Fruit fly (Drosophila melanogaster) whole organism, embryonic: ENCODE data around the gene CG7497.

Source experiments
- BEAF-32 ChIP-seq: fragments of 200-800 bp; sonication (Bioruptor generic); optimal IDR thresholded peaks from 3 replicates; lab custom pipeline; 2017; ENCODE audit warnings: missing biosample characterization, missing genetic modification characterization, mild to moderate bottlenecking, moderate library complexity, missing genetic modification reagents
- Blimp-1 ChIP-seq: fragments of 200-800 bp; sonication (Bioruptor generic); optimal IDR thresholded peaks from 3 replicates; lab custom pipeline; 2018; ENCODE audit warnings: missing biosample characterization, missing genetic modification characterization, mild to moderate bottlenecking, moderate library complexity, missing genetic modification reagents
- CG10321 ChIP-seq: fragments of 200-800 bp; sonication (Bioruptor generic); IDR thresholded peaks from 2 replicates; pipeline ENCODE4 v1.3.6; 2022; ENCODE audit warnings: missing biosample characterization, missing genetic modification characterization
- CG10431 ChIP-seq: fragments of 200-800 bp; sonication (Bioruptor generic); optimal IDR thresholded peaks from 3 replicates; lab custom pipeline; 2018; ENCODE audit warnings: missing biosample characterization, mild to moderate bottlenecking, missing genetic modification characterization
- CG11504 ChIP-seq: fragments of 200-800 bp; sonication (Bioruptor generic); optimal IDR thresholded peaks from 3 replicates; lab custom pipeline; 2019; ENCODE audit warnings: missing biosample characterization, mild to moderate bottlenecking, missing genetic modification characterization, moderate library complexity
- CG12236 ChIP-seq: fragments of 200-800 bp; sonication (Bioruptor generic); optimal IDR thresholded peaks from 2 replicates; lab custom pipeline; 2016; ENCODE audit warnings: missing biosample characterization, missing genetic modification characterization
- CG13287 ChIP-seq: fragments of 200-800 bp; sonication (Bioruptor generic); IDR thresholded peaks from 2 replicates; pipeline ENCODE4 v1.3.6; 2022; ENCODE audit warnings: missing biosample characterization, missing genetic modification characterization; ENCODE audit not compliant: partially characterized antibody
- CG13424 ChIP-seq: fragments of 200-800 bp; sonication (Bioruptor generic); optimal IDR thresholded peaks from 2 replicates; lab custom pipeline; 2019; ENCODE audit warnings: missing biosample characterization, mild to moderate bottlenecking, missing genetic modification characterization, moderate library complexity
- CG13624 ChIP-seq: fragments of 200-800 bp; sonication (Bioruptor generic); optimal IDR thresholded peaks from 2 replicates; lab custom pipeline; 2016; ENCODE audit warnings: missing biosample characterization, missing genetic modification characterization
- CG16779 ChIP-seq: fragments of 200-800 bp; sonication (Bioruptor generic); IDR thresholded peaks from 2 replicates; pipeline ENCODE4 v1.3.6; 2022; ENCODE audit warnings: missing biosample characterization, missing genetic modification characterization
- CG16813 ChIP-seq: fragments of 200-800 bp; sonication (Bioruptor generic); IDR thresholded peaks from 3 replicates; pipeline ENCODE4 v1.3.6; 2022; ENCODE audit warnings: missing biosample characterization, missing genetic modification characterization; ENCODE audit not compliant: partially characterized antibody
- CG17328 ChIP-seq: fragments of 200-800 bp; sonication (Bioruptor generic); IDR thresholded peaks from 2 replicates; pipeline ENCODE4 v1.3.6; 2022; ENCODE audit warnings: missing biosample characterization, missing genetic modification characterization
- CG3065 ChIP-seq: fragments of 200-800 bp; sonication (Bioruptor generic); optimal IDR thresholded peaks from 2 replicates; lab custom pipeline; 2016; ENCODE audit warnings: missing biosample characterization, missing genetic modification characterization
- CG31365 ChIP-seq: fragments of 200-800 bp; sonication (Bioruptor generic); optimal IDR thresholded peaks from 2 replicates; lab custom pipeline; 2018; ENCODE audit warnings: missing biosample characterization, mild to moderate bottlenecking, missing genetic modification characterization
- CG3407 ChIP-seq: fragments of 200-800 bp; sonication (Bioruptor generic); optimal IDR thresholded peaks from 2 replicates; lab custom pipeline; 2018; ENCODE audit warnings: missing biosample characterization, mild to moderate bottlenecking, missing genetic modification characterization
- CG3726 ChIP-seq: fragments of 200-800 bp; sonication (Bioruptor generic); IDR thresholded peaks from 3 replicates; pipeline ENCODE4, ENCODE4 v1.3.6; 2022; ENCODE audit warnings: missing biosample characterization, missing genetic modification characterization
- CG4707 ChIP-seq: fragments of 200-800 bp; sonication (Bioruptor generic); optimal IDR thresholded peaks from 2 replicates; lab custom pipeline; 2018; ENCODE audit warnings: missing biosample characterization, mild to moderate bottlenecking, missing genetic modification characterization, moderate library complexity
- CG5953 ChIP-seq: fragments of 200-800 bp; sonication (Bioruptor generic); IDR thresholded peaks from 2 replicates; pipeline ENCODE4 v1.3.6; 2022; ENCODE audit warnings: missing biosample characterization, missing genetic modification characterization
- CG6791 ChIP-seq: fragments of 200-800 bp; sonication (Bioruptor generic); IDR thresholded peaks from 3 replicates; pipeline ENCODE4 v1.3.6; 2022; ENCODE audit warnings: missing biosample characterization, missing genetic modification characterization; ENCODE audit not compliant: partially characterized antibody
- CG8924 ChIP-seq: fragments of 200-800 bp; optimal IDR thresholded peaks from 3 replicates; lab custom pipeline; 2019; ENCODE audit warnings: missing biosample characterization, mild to moderate bottlenecking, missing genetic modification characterization, moderate library complexity
- CG8944 ChIP-seq: fragments of 200-800 bp; sonication (Bioruptor generic); optimal IDR thresholded peaks from 3 replicates; lab custom pipeline; 2016; ENCODE audit warnings: missing biosample characterization, missing genetic modification characterization
- CkIIα-i1 ChIP-seq: fragments of 200-800 bp; sonication (Bioruptor generic); IDR thresholded peaks from 2 replicates; pipeline ENCODE4 v1.3.6; 2022; ENCODE audit warnings: missing biosample characterization, missing genetic modification characterization
- Dip2 ChIP-seq: fragments of 200-800 bp; sonication (Bioruptor generic); IDR thresholded peaks from 2 replicates; pipeline ENCODE4 v1.3.6; 2022; ENCODE audit warnings: missing biosample characterization, missing genetic modification characterization
- E2f1 ChIP-seq: fragments of 200-800 bp; sonication (Bioruptor generic); IDR thresholded peaks from 2 replicates; pipeline ENCODE4 v1.3.6; 2022; ENCODE audit warnings: missing biosample characterization, missing genetic modification characterization
- HHEX ChIP-seq: fragments of 200-800 bp; sonication (Bioruptor generic); optimal IDR thresholded peaks from 3 replicates; lab custom pipeline; 2017; ENCODE audit warnings: missing biosample characterization, mild to moderate bottlenecking, missing genetic modification characterization, missing genetic modification reagents
- NFAT ChIP-seq: fragments of 200-800 bp; sonication (Bioruptor generic); IDR thresholded peaks from 2 replicates; pipeline ENCODE4 v1.3.6; 2022; ENCODE audit warnings: missing biosample characterization, missing genetic modification characterization
- Nf-YA ChIP-seq: fragments of 200-800 bp; sonication (Bioruptor generic); IDR thresholded peaks from 2 replicates; pipeline ENCODE4 v1.3.6; 2022; ENCODE audit warnings: missing biosample characterization, missing genetic modification characterization
- Side ChIP-seq: fragments of 200-800 bp; sonication (Bioruptor generic); optimal IDR thresholded peaks from 2 replicates; lab custom pipeline; 2016; ENCODE audit warnings: missing biosample characterization, missing genetic modification characterization
- Six4 ChIP-seq: fragments of 200-800 bp; sonication (Bioruptor generic); optimal IDR thresholded peaks from 2 replicates; lab custom pipeline; 2016; ENCODE audit warnings: missing biosample characterization, missing genetic modification characterization
- Taf1 ChIP-seq: fragments of 200-800 bp; sonication (Bioruptor generic); IDR thresholded peaks from 2 replicates; pipeline ENCODE4 v1.3.6; 2022; ENCODE audit warnings: missing biosample characterization, missing genetic modification characterization
- Usf ChIP-seq: fragments of 200-800 bp; sonication (Bioruptor generic); optimal IDR thresholded peaks from 2 replicates; lab custom pipeline; 2017; ENCODE audit warnings: missing genotype, missing biosample characterization, missing genetic modification characterization
- Xrp1 ChIP-seq: fragments of 200-800 bp; sonication (Bioruptor generic); IDR thresholded peaks from 2 replicates; pipeline ENCODE4 v1.3.6; 2022; ENCODE audit warnings: missing biosample characterization, missing genetic modification characterization
- cg ChIP-seq: fragments of 200-800 bp; sonication (Bioruptor generic); optimal IDR thresholded peaks from 3 replicates; lab custom pipeline; 2019; ENCODE audit warnings: missing biosample characterization, mild to moderate bottlenecking, missing genetic modification characterization, moderate library complexity
- crol ChIP-seq: fragments of 200-800 bp; sonication (Bioruptor generic); IDR thresholded peaks from 2 replicates; pipeline ENCODE4 v1.3.6; 2022; ENCODE audit warnings: missing biosample characterization, missing genetic modification characterization
- disco-r ChIP-seq: fragments of 200-800 bp; sonication (Bioruptor generic); optimal IDR thresholded peaks from 2 replicates; lab custom pipeline; 2016; ENCODE audit warnings: missing biosample characterization, missing genetic modification characterization
- gro ChIP-seq: fragments of 200-800 bp; sonication (Bioruptor generic); optimal IDR thresholded peaks from 2 replicates; lab custom pipeline; 2016; ENCODE audit warnings: missing biosample characterization, missing genetic modification characterization
- ind ChIP-seq: fragments of 200-800 bp; sonication (Bioruptor generic); optimal IDR thresholded peaks from 3 replicates; lab custom pipeline; 2016; ENCODE audit warnings: missing biosample characterization, missing genetic modification characterization
- lola ChIP-seq, 3 experiments: fragments of >200 bp in 2 of 3; fragments of 200-800 bp in 1 of 3; sonication (Bioruptor generic) in 1 of 3; optimal IDR thresholded peaks; 2 replicates each; lab custom pipeline; 2017 to 2019; ENCODE audit warnings: missing biosample characterization in 3 of 3, missing genetic modification characterization in 3 of 3, mild to moderate bottlenecking in 1 of 3, moderate library complexity in 1 of 3
- org-1 ChIP-seq: fragments of 200-800 bp; sonication (Bioruptor generic); optimal IDR thresholded peaks from 2 replicates; lab custom pipeline; 2017; ENCODE audit warnings: missing biosample characterization, missing genetic modification characterization
- otp ChIP-seq: fragments of 200-800 bp; sonication (Bioruptor generic); IDR thresholded peaks from 3 replicates; pipeline ENCODE4, ENCODE4 v1.3.6; 2022; ENCODE audit warnings: missing biosample characterization, missing genetic modification characterization
- p53 ChIP-seq: fragments of 200-800 bp; sonication (Bioruptor generic); optimal IDR thresholded peaks from 2 replicates; lab custom pipeline; 2016; ENCODE audit warnings: missing biosample characterization, missing genetic modification characterization
- pb ChIP-seq: fragments of 200-800 bp; sonication (Bioruptor generic); optimal IDR thresholded peaks from 3 replicates; lab custom pipeline; 2016; ENCODE audit warnings: missing biosample characterization, missing genetic modification characterization
- sc ChIP-seq, 3 experiments: fragments of >200 bp in 2 of 3; fragments of 200-800 bp in 1 of 3; sonication (Bioruptor generic) in 1 of 3; optimal IDR thresholded peaks; 2 replicates in 2 of 3; 3 replicates in 1 of 3; lab custom pipeline; 2017; ENCODE audit warnings: mild to moderate bottlenecking in 1 of 3, missing biosample characterization in 1 of 3, missing genetic modification characterization in 1 of 3, missing genetic modification reagents in 1 of 3
- stc ChIP-seq: fragments of 200-800 bp; sonication (Bioruptor generic); IDR thresholded peaks from 2 replicates; pipeline ENCODE4 v1.3.6; 2022; ENCODE audit warnings: missing biosample characterization, missing genetic modification characterization
- tin ChIP-seq: fragments of 200-800 bp; sonication (Bioruptor generic); optimal IDR thresholded peaks from 3 replicates; lab custom pipeline; 2016; ENCODE audit warnings: missing biosample characterization, missing genetic modification characterization
- vvl ChIP-seq: fragments of 200-800 bp; sonication (Bioruptor generic); IDR thresholded peaks from 2 replicates; pipeline ENCODE4 v1.3.6; 2022; ENCODE audit warnings: missing biosample characterization, missing genetic modification characterization
- zfh2 ChIP-seq: fragments of 200-800 bp; sonication (Bioruptor generic); optimal IDR thresholded peaks from 2 replicates; lab custom pipeline; 2016; ENCODE audit warnings: missing biosample characterization, missing genetic modification characterization

Gene CG7497

DNA sequence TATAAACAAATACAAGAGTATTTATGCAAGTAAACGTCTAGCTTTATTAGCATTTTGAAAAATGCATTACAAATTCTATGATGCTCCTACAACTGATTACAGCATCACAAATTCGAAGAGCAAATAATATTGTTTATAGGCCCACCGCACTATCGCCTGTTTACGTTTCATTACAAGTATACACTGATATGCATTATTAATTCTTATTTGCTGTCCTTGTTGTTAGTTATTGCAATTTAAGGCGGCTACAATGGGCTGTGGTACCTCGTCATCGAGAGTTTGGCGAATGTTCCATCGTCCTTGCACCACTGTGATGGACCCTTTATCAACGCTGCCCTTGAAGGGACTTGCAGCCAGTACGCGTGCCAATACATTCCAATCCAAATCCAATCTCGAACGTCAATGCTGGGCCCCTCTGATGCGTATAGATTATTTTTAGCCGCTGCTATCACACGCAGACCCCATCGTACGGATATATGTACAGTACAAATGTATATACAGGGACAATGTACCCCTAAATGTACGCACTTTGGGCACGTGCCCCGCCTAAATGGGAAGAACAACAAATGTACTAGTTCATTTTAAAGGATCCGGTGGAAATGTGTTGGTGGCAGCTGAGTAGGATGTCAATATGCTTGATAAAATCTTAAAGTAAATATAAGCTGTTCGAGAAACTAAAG, 23.6 kb downstream of the CG7497 start (continued):
- TF ChIP-seq disco-r: no peak
- TF ChIP-seq NFAT (GFP tag; lab: Robert Waterston, UW): 0 out of 2 replicates have a peak, but pooled peaks have one; percentile 43
- TF ChIP-seq Usf: no peak
- no peak for TF ChIP-seq stc
- no peak for TF ChIP-seq vvl (GFP tag; lab: Robert Waterston, UW)
- no peak for TF ChIP-seq CG13624
- TF ChIP-seq, all 482 proteins: peak for 53

dm6 chr3L:17657728-17658379, 24.6 kb downstream of the CG7497 start:
- TF ChIP-seq CkIIα-i1 (GFP tag; lab: Robert Waterston, UW): no peak
- no peak for TF ChIP-seq Dip2 (GFP tag; lab: Robert Waterston, UW)
- TF ChIP-seq HHEX: peak; percentile 23
- TF ChIP-seq cg (GFP tag; lab: Kevin White, UChicago): no peak
- TF ChIP-seq Blimp-1 (GFP tag; lab: Kevin White, UChicago): peak; percentile 50
- no peak for TF ChIP-seq zfh2 (GFP tag; lab: Kevin White, UChicago)
- no peak for TF ChIP-seq Taf1 (GFP tag; lab: Robert Waterston, UW)
- no peak for TF ChIP-seq org-1 (GFP tag; lab: Kevin White, UChicago)
- no peak for TF ChIP-seq Side (GFP tag; lab: Kevin White, UChicago)
- TF ChIP-seq pb (GFP tag; lab: Kevin White, UChicago): no peak
- no peak for TF ChIP-seq E2f1 (GFP tag; lab: Robert Waterston, UW)
- no peak for TF ChIP-seq CG12236 (GFP tag; lab: Kevin White, UChicago)
- TF ChIP-seq gro: no peak
- TF ChIP-seq CG5953 (GFP tag; lab: Robert Waterston, UW): no peak
- TF ChIP-seq CG6791 (GFP tag; lab: Robert Waterston, UW): no peak
- no peak for TF ChIP-seq BEAF-32
- TF ChIP-seq CG16813 (GFP tag; lab: Robert Waterston, UW): no peak
- no peak for TF ChIP-seq CG10431
- 0 out of 2 replicates have a peak, but pooled peaks have one; percentile 15 for TF ChIP-seq CG13287 (GFP tag; lab: Robert Waterston, UW)
- no peak for TF ChIP-seq NFAT (GFP tag; lab: Robert Waterston, UW)
- TF ChIP-seq CG8944 (GFP tag; lab: Kevin White, UChicago): no peak
- TF ChIP-seq CG17328 (GFP tag; lab: Robert Waterston, UW): peak; percentile 13; the same call in 1 of the 2 replicates
- no peak for TF ChIP-seq otp (GFP tag; lab: Robert Waterston, UW)
- TF ChIP-seq ind: peak; percentile 36
- peak; percentile 26 for TF ChIP-seq CG13424 (tag; lab: Kevin White, UChicago)
- peak; percentile 2 for TF ChIP-seq tin (GFP tag; lab: Kevin White, UChicago)
- peak in 1 of 3 experiments; percentile 37 for TF ChIP-seq lola (GFP tag; optimal IDR thresholded peaks at IDR 0.05; lab: Kevin White, UChicago)
- TF ChIP-seq p53 (GFP tag; lab: Kevin White, UChicago): no peak
- peak; percentile 12 for TF ChIP-seq Six4 (GFP tag; lab: Kevin White, UChicago)
- TF ChIP-seq CG10321 (GFP tag; lab: Robert Waterston, UW): 0 out of 2 replicates have a peak, but pooled peaks have one; percentile 7
- TF ChIP-seq Xrp1 (GFP tag; lab: Robert Waterston, UW): 0 out of 2 replicates have a peak, but pooled peaks have one; percentile 40
- TF ChIP-seq stc: peak; percentile 43; the same call in 1 of the 2 replicates
- no peak for TF ChIP-seq CG3726 (GFP tag; lab: Robert Waterston, UW)
- TF ChIP-seq CG11504 (tag; lab: Kevin White, UChicago): peak; percentile 64
- TF ChIP-seq crol: no peak
- no peak for TF ChIP-seq CG3407 (GFP tag; lab: Kevin White, UChicago)
- no peak for TF ChIP-seq Nf-YA (GFP tag; lab: Robert Waterston, UW)
- no peak for TF ChIP-seq CG3065 (GFP tag; lab: Kevin White, UChicago)
- TF ChIP-seq CG16779: no peak
- no peak for TF ChIP-seq CG4707 (GFP tag; lab: Kevin White, UChicago)
- TF ChIP-seq CG8924: peak; percentile 46
- no peak for TF ChIP-seq sc (optimal IDR thresholded peaks at IDR 0.05; lab: Kevin White, UChicago)
- no peak for TF ChIP-seq sc (GFP tag; optimal IDR thresholded peaks at IDR 0.05; lab: Kevin White, UChicago)
- no peak for TF ChIP-seq CG31365 (tag; lab: Kevin White, UChicago)
